Worm (Caenorhabditis elegans) whole organism, young adult: ENCODE data around the gene F27B3.8.

ENCODE experiments used
- K12H6.12 ChIP-seq: fragments of 200-800 bp; sonication (Bioruptor generic); optimal IDR thresholded peaks from 2 replicates; lab custom pipeline; 2018; ENCODE audit warnings: mild to moderate bottlenecking, missing genetic modification characterization, missing compliant biosample characterization
- Y67H2A.10 ChIP-seq: fragments of 200-800 bp; sonication (Bioruptor generic); conservative IDR thresholded peaks from 2 replicates; pipeline ENCODE4 v1.3.6; 2022; ENCODE audit warnings: missing genetic modification reagents, missing genetic modification characterization, missing compliant biosample characterization
- aptf-2 ChIP-seq: fragments of 200-800 bp; sonication (Bioruptor generic); conservative IDR thresholded peaks from 2 replicates; pipeline ENCODE4 v1.3.6; 2022; ENCODE audit warnings: missing genetic modification reagents, missing genetic modification characterization, missing compliant biosample characterization
- bed-2 ChIP-seq: fragments of 200-800 bp; sonication (Bioruptor generic); IDR thresholded peaks from 2 replicates; pipeline ENCODE4 v1.3.6; 2022; ENCODE audit warnings: missing genetic modification reagents, missing genetic modification characterization, missing compliant biosample characterization
- dpl-1 ChIP-seq: fragments of 150-350 bp; optimal IDR thresholded peaks from 2 replicates; lab custom pipeline; 2014; ENCODE audit warnings: missing biosample characterization, missing genetic modification reagents, missing genetic modification characterization
- lsy-27 ChIP-seq: sonication (generic microtip); optimal IDR thresholded peaks from 2 replicates; lab custom pipeline; 2017; ENCODE audit warnings: missing genetic modification characterization, mild to moderate bottlenecking, missing compliant biosample characterization, antibody characterized with exemption, missing genotype, borderline replicate concordance; ENCODE audit not compliant: insufficient read depth
- tbp1 ChIP-seq: fragments of 200-800 bp; sonication (Bioruptor generic); optimal IDR thresholded peaks from 2 replicates; lab custom pipeline; 2018; ENCODE audit warnings: mild to moderate bottlenecking, missing genetic modification characterization, missing compliant biosample characterization

DNA sequence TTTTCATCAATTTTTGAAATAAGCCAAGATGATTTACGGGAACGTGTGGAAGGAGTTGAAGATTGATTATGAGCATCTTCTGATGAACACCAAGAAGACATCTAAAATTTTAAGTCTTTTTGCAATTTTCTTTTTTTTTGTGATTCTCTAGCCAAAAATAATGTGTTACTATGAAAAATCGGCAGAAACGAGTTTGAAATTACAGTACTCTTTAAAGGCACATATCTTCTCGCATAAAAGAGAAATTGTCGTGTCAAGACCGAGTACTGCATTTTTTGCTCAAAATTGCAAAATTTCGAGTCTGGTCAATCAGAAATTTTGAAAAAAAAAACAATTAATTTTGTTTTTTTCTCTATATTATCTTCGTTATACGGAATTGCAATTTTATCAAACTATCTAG lies 12.6 kb downstream of the F27B3.8 start, which contains the start of gene F20H11.1:
- TF ChIP-seq lsy-27 (no peak), K12H6.12 (tag; lab: Kevin White, UChicago) (no peak), aptf-2 (GFP tag; lab: Robert Waterston, UW) (no peak), bed-2 (GFP tag; lab: Robert Waterston, UW) (no peak), dpl-1 (no peak), Y67H2A.10 (no peak), tbp1 (GFP tag; lab: Kevin White, UChicago) (no peak)
